Fruit fly (Drosophila melanogaster) whole organism, wandering third instar larva: ENCODE data around the gene tinc.

Experiments
- Abd-B ChIP-seq: fragments of >200 bp; optimal IDR thresholded peaks from 2 replicates; lab custom pipeline; 2017; ENCODE audit warnings: missing biosample characterization, missing genetic modification characterization
- Mio ChIP-seq: sonication (Bioruptor generic); optimal IDR thresholded peaks from 2 replicates; lab custom pipeline; 2016; ENCODE audit warnings: missing biosample characterization, missing genetic modification characterization
- Myc ChIP-seq: fragments of >200 bp; optimal IDR thresholded peaks from 2 replicates; lab custom pipeline; 2017
- foxo ChIP-seq, 2 experiments: fragments of 200-800 bp; sonication (Bioruptor generic); optimal IDR thresholded peaks; 2 replicates in 1 of 2; 3 replicates in 1 of 2; lab custom pipeline; 2016 to 2017; ENCODE audit warnings: missing biosample characterization in 2 of 2, missing genetic modification characterization in 2 of 2
- fru ChIP-seq: fragments of 200-800 bp; sonication (Bioruptor generic); optimal IDR thresholded peaks from 3 replicates; lab custom pipeline; 2016; ENCODE audit warnings: missing biosample characterization, mild to moderate bottlenecking, missing genetic modification characterization
- h ChIP-seq: fragments of 200-800 bp; sonication (Bioruptor generic); optimal IDR thresholded peaks from 3 replicates; lab custom pipeline; 2016; ENCODE audit warnings: missing biosample characterization, mild to moderate bottlenecking, missing genetic modification characterization
- jim ChIP-seq: fragments of 175-275, 200-325 bp; sonication (Bioruptor generic); optimal IDR thresholded peaks from 2 replicates; lab custom pipeline; 2016; ENCODE audit warnings: missing biosample characterization, mild to moderate bottlenecking, missing genetic modification characterization
- lola ChIP-seq: fragments of >200 bp; optimal IDR thresholded peaks from 2 replicates; lab custom pipeline; 2017; ENCODE audit warnings: missing biosample characterization, missing genetic modification characterization
- psq ChIP-seq: fragments of 200-800 bp; sonication (Bioruptor generic); optimal IDR thresholded peaks from 3 replicates; lab custom pipeline; 2017; ENCODE audit warnings: missing biosample characterization, mild to moderate bottlenecking, missing genetic modification characterization, moderate library complexity
- rgr ChIP-seq: fragments of 200-800 bp; sonication (Bioruptor generic); optimal IDR thresholded peaks from 3 replicates; lab custom pipeline; 2016; ENCODE audit warnings: missing biosample characterization, mild to moderate bottlenecking, missing genetic modification characterization

dm6 chr3R:17781371-17781770, 30.0 kb upstream of the tinc start:
- TF ChIP-seq jim (GFP tag; lab: Kevin White, UChicago) (no peak), fru (GFP tag; lab: Kevin White, UChicago) (peak; percentile 31), lola (GFP tag; lab: Kevin White, UChicago) (no peak), psq (no peak), Mio (GFP tag; lab: Kevin White, UChicago) (no peak), Myc (lab: Kevin White, UChicago) (no peak), Abd-B (no peak), rgr (GFP tag; lab: Kevin White, UChicago) (peak; percentile 29), h (GFP tag; lab: Kevin White, UChicago) (peak; percentile 37), foxo (GFP tag; optimal IDR thresholded peaks at IDR 0.05; lab: Kevin White, UChicago) (peak in 1 of 2 experiments; percentile 40)
